Worm (Caenorhabditis elegans): Measurements from ENCODE around the gene irld-2.

DNA sequence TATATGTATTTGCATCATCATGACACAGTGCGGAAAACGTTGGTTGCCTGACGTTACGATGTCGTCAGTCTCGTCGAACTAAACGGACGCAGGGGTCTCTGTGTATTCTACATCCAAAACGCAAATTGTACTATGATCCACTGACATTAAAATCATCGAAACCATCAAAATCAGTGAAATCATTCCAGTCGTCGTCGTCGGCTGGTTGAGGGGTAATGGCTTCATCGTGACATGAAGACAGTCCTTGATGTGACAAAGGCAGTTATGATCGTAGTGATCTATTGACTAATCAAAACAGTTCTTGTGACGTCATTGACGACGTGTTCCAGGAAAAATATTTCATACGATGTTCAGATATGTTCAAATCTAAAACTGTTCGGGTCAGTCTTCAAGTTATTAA, 37.2 kb downstream of the irld-2 start:
- no peak for TF ChIP-seq B0310.2 (tag; optimal IDR thresholded peaks at IDR 0.05)
- TF ChIP-seq F13C5.2 (tag; optimal IDR thresholded peaks at IDR 0.05) = no peak
- TF ChIP-seq ama-1 (optimal IDR thresholded peaks at IDR 0.05) = no peak
- no peak for TF ChIP-seq hmbx-1 (tag; optimal IDR thresholded peaks at IDR 0.05)
- no peak for TF ChIP-seq hmg-4 (GFP tag; optimal IDR thresholded peaks at IDR 0.05)
- TF ChIP-seq aly-1 (tag; optimal IDR thresholded peaks at IDR 0.05) = no peak
- no peak for TF ChIP-seq ets-7 (tag; optimal IDR thresholded peaks at IDR 0.05)
- TF ChIP-seq ceh-13 (GFP tag; optimal IDR thresholded peaks at IDR 0.05) = no peak
- no peak for TF ChIP-seq tbx-11 (GFP tag; IDR thresholded peaks at IDR 0.05)
- TF ChIP-seq flt-1 (GFP tag; IDR thresholded peaks at IDR 0.05) = no peak
- no peak for TF ChIP-seq ceh-36 (tag; optimal IDR thresholded peaks at IDR 0.05)
- no peak for TF ChIP-seq tra-4 (tag; optimal IDR thresholded peaks at IDR 0.05)
- TF ChIP-seq tbx-37 (GFP tag; conservative IDR thresholded peaks at IDR 0.05) = no peak
